Fruit fly (Drosophila melanogaster) whole organism, embryonic: ENCODE results near the gene Lim1.

Experiments
- Bdp1 ChIP-seq: fragments of 200-800 bp; sonication (Bioruptor generic); optimal IDR thresholded peaks from 3 replicates; lab custom pipeline; 2016; ENCODE audit warnings: missing biosample characterization, missing genetic modification characterization
- CG13894 ChIP-seq: fragments of 200-800 bp; sonication (Bioruptor generic); optimal IDR thresholded peaks from 3 replicates; lab custom pipeline; 2018; ENCODE audit warnings: missing biosample characterization, mild to moderate bottlenecking, missing genetic modification characterization, moderate library complexity
- CG14441 ChIP-seq: fragments of 200-800 bp; sonication (Bioruptor generic); IDR thresholded peaks from 2 replicates; pipeline ENCODE4 v1.3.6; 2022; ENCODE audit warnings: missing biosample characterization, missing genetic modification characterization
- CG14860 ChIP-seq: fragments of 200-800 bp; sonication (Bioruptor generic); IDR thresholded peaks from 3 replicates; pipeline ENCODE4 v1.3.6; 2022; ENCODE audit warnings: missing biosample characterization, missing genetic modification characterization; ENCODE audit not compliant: partially characterized antibody
- CG14965 ChIP-seq: fragments of 200-800 bp; sonication (Bioruptor generic); optimal IDR thresholded peaks from 2 replicates; lab custom pipeline; 2016; ENCODE audit warnings: missing biosample characterization, missing genetic modification characterization, borderline replicate concordance
- CG16813 ChIP-seq: fragments of 200-800 bp; sonication (Bioruptor generic); IDR thresholded peaks from 3 replicates; pipeline ENCODE4 v1.3.6; 2022; ENCODE audit warnings: missing biosample characterization, missing genetic modification characterization; ENCODE audit not compliant: partially characterized antibody
- CG2712 ChIP-seq: fragments of 200-800 bp; optimal IDR thresholded peaks from 3 replicates; lab custom pipeline; 2019; ENCODE audit warnings: missing biosample characterization, mild to moderate bottlenecking, missing genetic modification characterization, moderate library complexity
- CG31441 ChIP-seq: fragments of 200-800 bp; sonication (Bioruptor generic); IDR thresholded peaks from 2 replicates; pipeline ENCODE4 v1.3.6; 2022; ENCODE audit warnings: missing biosample characterization, missing genetic modification characterization
- CG5953 ChIP-seq: fragments of 200-800 bp; sonication (Bioruptor generic); IDR thresholded peaks from 2 replicates; pipeline ENCODE4 v1.3.6; 2022; ENCODE audit warnings: missing biosample characterization, missing genetic modification characterization
- CG6791 ChIP-seq: fragments of 200-800 bp; sonication (Bioruptor generic); IDR thresholded peaks from 3 replicates; pipeline ENCODE4 v1.3.6; 2022; ENCODE audit warnings: missing biosample characterization, missing genetic modification characterization; ENCODE audit not compliant: partially characterized antibody
- CG7372 ChIP-seq: fragments of 200-800 bp; sonication (Bioruptor generic); IDR thresholded peaks from 2 replicates; pipeline ENCODE4 v1.3.6; 2022; ENCODE audit warnings: missing biosample characterization, missing genetic modification characterization
- D19B ChIP-seq: fragments of 200-800 bp; sonication (Bioruptor generic); optimal IDR thresholded peaks from 2 replicates; lab custom pipeline; 2017; ENCODE audit warnings: missing biosample characterization, mild to moderate bottlenecking, missing genetic modification characterization
- Dll ChIP-seq: fragments of 200-800 bp; sonication (Bioruptor generic); IDR thresholded peaks from 4 replicates; pipeline ENCODE4 v1.3.6; 2022; ENCODE audit warnings: missing biosample characterization, missing genetic modification characterization; ENCODE audit not compliant: partially characterized antibody
- E2f2 ChIP-seq: fragments of 200-800 bp; sonication (Bioruptor generic); IDR thresholded peaks from 2 replicates; pipeline ENCODE4 v1.3.6; 2022; ENCODE audit warnings: missing biosample characterization, missing genetic modification characterization
- HHEX ChIP-seq: fragments of 200-800 bp; sonication (Bioruptor generic); optimal IDR thresholded peaks from 3 replicates; lab custom pipeline; 2017; ENCODE audit warnings: missing biosample characterization, mild to moderate bottlenecking, missing genetic modification characterization, missing genetic modification reagents
- HLH4C ChIP-seq: fragments of 200-800 bp; sonication (Bioruptor generic); IDR thresholded peaks from 3 replicates; pipeline ENCODE4 v1.3.6; 2022; ENCODE audit warnings: missing biosample characterization, missing genetic modification characterization; ENCODE audit not compliant: partially characterized antibody
- HmgD ChIP-seq: fragments of 200-800 bp; sonication (Bioruptor generic); optimal IDR thresholded peaks from 3 replicates; lab custom pipeline; 2016; ENCODE audit warnings: missing biosample characterization, missing genetic modification characterization
- Hr39 ChIP-seq: fragments of >200 bp; optimal IDR thresholded peaks from 2 replicates; lab custom pipeline; 2017
- Nf-YB ChIP-seq: fragments of 200-800 bp; sonication (Bioruptor generic); optimal IDR thresholded peaks from 3 replicates; lab custom pipeline; 2019; ENCODE audit warnings: missing biosample characterization, mild to moderate bottlenecking, missing genetic modification characterization, moderate library complexity
- Nf-YC ChIP-seq: fragments of 200-800 bp; optimal IDR thresholded peaks from 3 replicates; lab custom pipeline; 2019; ENCODE audit warnings: missing biosample characterization, mild to moderate bottlenecking, missing genetic modification characterization, moderate library complexity
- Trl ChIP-seq, 3 experiments: fragments of >200 bp in 2 of 3; fragments of 200-800 bp in 1 of 3; sonication (Bioruptor generic) in 1 of 3; optimal IDR thresholded peaks; 2 replicates in 1 of 3; 3 replicates in 2 of 3; lab custom pipeline; 2016 to 2017; ENCODE audit warnings: missing biosample characterization in 1 of 3, missing genetic modification characterization in 1 of 3
- abd-A ChIP-seq: fragments of 200-800 bp; sonication (Bioruptor generic); optimal IDR thresholded peaks from 3 replicates; lab custom pipeline; 2019; ENCODE audit warnings: missing biosample characterization, mild to moderate bottlenecking, missing genetic modification characterization, moderate library complexity
- cad ChIP-seq: fragments of >200 bp; optimal IDR thresholded peaks from 2 replicates; lab custom pipeline; 2017; ENCODE audit warnings: missing biosample characterization, missing genetic modification characterization
- cg ChIP-seq: fragments of 200-800 bp; sonication (Bioruptor generic); optimal IDR thresholded peaks from 3 replicates; lab custom pipeline; 2019; ENCODE audit warnings: missing biosample characterization, mild to moderate bottlenecking, missing genetic modification characterization, moderate library complexity
- crol ChIP-seq: fragments of 200-800 bp; sonication (Bioruptor generic); IDR thresholded peaks from 2 replicates; pipeline ENCODE4 v1.3.6; 2022; ENCODE audit warnings: missing biosample characterization, missing genetic modification characterization
- ewg ChIP-seq: fragments of 200-800 bp; sonication (Bioruptor generic); optimal IDR thresholded peaks from 3 replicates; lab custom pipeline; 2017; ENCODE audit warnings: mild to moderate bottlenecking, missing biosample characterization, missing genetic modification reagents, missing genetic modification characterization
- gem ChIP-seq: fragments of 200-800 bp; sonication (Bioruptor generic); optimal IDR thresholded peaks from 2 replicates; lab custom pipeline; 2019; ENCODE audit warnings: missing biosample characterization, mild to moderate bottlenecking, missing genetic modification characterization, moderate library complexity
- gsb ChIP-seq: fragments of 200-800 bp; sonication (Bioruptor generic); IDR thresholded peaks from 2 replicates; pipeline ENCODE4 v1.3.6; 2022; ENCODE audit warnings: missing biosample characterization, missing genetic modification characterization
- inv ChIP-seq: fragments of 200-800 bp; sonication (Bioruptor generic); IDR thresholded peaks from 2 replicates; pipeline ENCODE4 v1.3.6; 2022; ENCODE audit warnings: missing biosample characterization, missing genetic modification characterization; ENCODE audit not compliant: partially characterized antibody
- mld ChIP-seq: fragments of 200-800 bp; sonication (Bioruptor generic); IDR thresholded peaks from 3 replicates; pipeline ENCODE4 v1.3.6; 2022; ENCODE audit warnings: missing biosample characterization, missing genetic modification characterization; ENCODE audit not compliant: partially characterized antibody
- repo ChIP-seq: fragments of 200-800 bp; sonication (Bioruptor generic); optimal IDR thresholded peaks from 2 replicates; lab custom pipeline; 2016; ENCODE audit warnings: missing biosample characterization, missing genetic modification characterization
- sens ChIP-seq: fragments of 200-800 bp; sonication (Bioruptor generic); peaks from one replicate; lab custom pipeline; 2016; ENCODE audit warnings: missing biosample characterization, missing genetic modification characterization
- trh ChIP-seq: fragments of 200-800 bp; sonication (Bioruptor generic); optimal IDR thresholded peaks from 2 replicates; lab custom pipeline; 2016; ENCODE audit warnings: missing biosample characterization, missing genetic modification characterization
- tup ChIP-seq: fragments of 200-800 bp; sonication (Bioruptor generic); optimal IDR thresholded peaks from 2 replicates; lab custom pipeline; 2016; ENCODE audit warnings: missing biosample characterization, mild to moderate bottlenecking, missing genetic modification characterization, moderate library complexity
- unc-4 ChIP-seq: fragments of 200-800 bp; sonication (Bioruptor generic); IDR thresholded peaks from 2 replicates; pipeline ENCODE4 v1.3.6; 2022; ENCODE audit warnings: missing biosample characterization, missing genetic modification characterization; ENCODE audit not compliant: partially characterized antibody
- vnd ChIP-seq: fragments of 200-800 bp; sonication (Bioruptor generic); IDR thresholded peaks from 3 replicates; pipeline ENCODE4 v1.3.6; 2022; ENCODE audit warnings: missing biosample characterization, missing genetic modification characterization; ENCODE audit not compliant: partially characterized antibody

Gene Lim1

dm6 chrX:8746933-8747332, 58.7 kb downstream of the Lim1 start:
- TF ChIP-seq mld (GFP tag; lab: Robert Waterston, UW) (0 out of 3 replicates have a peak, but pooled peaks have one; percentile 46), CG14441 (GFP tag; lab: Robert Waterston, UW) (no peak), cad (GFP tag; lab: Kevin White, UChicago) (no peak), gem (tag; lab: Kevin White, UChicago) (no peak), CG14965 (GFP tag; lab: Kevin White, UChicago) (no peak), Bdp1 (GFP tag; lab: Kevin White, UChicago) (no peak), vnd (GFP tag; lab: Robert Waterston, UW) (0 out of 3 replicates have a peak, but pooled peaks have one; percentile 31), HHEX (no peak), CG6791 (0 out of 3 replicates have a peak, but pooled peaks have one; percentile 56), CG16813 (GFP tag; lab: Robert Waterston, UW) (peak; percentile 52), inv (GFP tag; lab: Robert Waterston, UW) (peak; percentile 15; the same call in 1 of the 2 replicates), CG14860 (GFP tag; lab: Robert Waterston, UW) (0 out of 3 replicates have a peak, but pooled peaks have one; percentile 24), HLH4C (peak; percentile 57; the same call in 2 of the 3 replicates), gsb (GFP tag; lab: Robert Waterston, UW) (no peak)

DNA sequence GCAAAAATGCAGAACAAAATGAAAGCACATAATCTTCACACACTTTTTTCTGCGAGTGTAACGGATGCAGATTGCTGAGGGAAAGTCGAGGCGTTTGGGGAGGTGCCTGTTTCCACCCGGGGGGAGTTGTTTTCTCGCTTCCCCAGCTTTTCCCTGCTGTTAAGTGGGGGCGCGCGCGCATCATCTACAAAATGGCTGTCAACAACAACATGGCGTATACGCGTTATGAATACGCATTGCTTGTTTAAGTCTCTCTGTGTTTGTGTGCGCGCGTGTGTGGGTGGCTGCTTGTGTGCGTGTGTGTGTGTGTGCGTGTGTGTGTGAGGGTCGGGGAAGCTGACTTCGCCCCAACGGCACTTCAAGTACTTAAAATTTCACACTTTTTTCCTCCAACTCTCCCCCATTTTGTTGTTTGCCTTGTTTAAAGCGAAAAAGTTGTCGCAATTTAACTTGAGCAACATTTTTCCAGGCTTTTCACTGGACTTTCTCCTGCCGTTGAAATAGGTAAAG, 62.1 kb downstream of the Lim1 start:
- TF ChIP-seq Nf-YB (GFP tag; lab: Kevin White, UChicago) (peak; percentile 8), CG31441 (GFP tag; lab: Robert Waterston, UW) (no peak), D19B (GFP tag; lab: Kevin White, UChicago) (no peak), cg (GFP tag; lab: Kevin White, UChicago) (peak; percentile 36), Nf-YC (peak; percentile 62), CG2712 (tag; lab: Kevin White, UChicago) (no peak), ewg (peak; percentile 52), abd-A (tag; lab: Kevin White, UChicago) (peak; percentile 65), E2f2 (GFP tag; lab: Robert Waterston, UW) (no peak), Trl (optimal IDR thresholded peaks at IDR 0.05; lab: Kevin White, UChicago) (no peak), Trl (GFP tag; optimal IDR thresholded peaks at IDR 0.05; lab: Kevin White, UChicago) (no peak), sens (GFP tag; lab: Kevin White, UChicago) (peak; percentile 31), Hr39 (lab: Kevin White, UChicago) (peak; percentile 92), crol (0 out of 2 replicates have a peak, but pooled peaks have one; percentile 11), CG7372 (0 out of 2 replicates have a peak, but pooled peaks have one; percentile 26)

dm6 chrX:8732379-8732778, 73.2 kb downstream of the Lim1 start:
- TF ChIP-seq CG5953 (GFP tag; lab: Robert Waterston, UW) (no peak), trh (GFP tag; lab: Kevin White, UChicago) (no peak), Dll (GFP tag; lab: Robert Waterston, UW) (no peak), unc-4 (GFP tag; lab: Robert Waterston, UW) (no peak), CG13894 (tag; lab: Kevin White, UChicago) (peak; percentile 95), tup (GFP tag; lab: Kevin White, UChicago) (no peak), HmgD (GFP tag; lab: Kevin White, UChicago) (no peak), abd-A (tag; lab: Kevin White, UChicago) (peak; percentile 42), repo (GFP tag; lab: Kevin White, UChicago) (no peak)
- TF ChIP-seq, all 482 proteins: peak for 2
